Fruit fly (Drosophila melanogaster): Measurements from ENCODE around the gene CG2260.

CG2260 gene

DNA sequence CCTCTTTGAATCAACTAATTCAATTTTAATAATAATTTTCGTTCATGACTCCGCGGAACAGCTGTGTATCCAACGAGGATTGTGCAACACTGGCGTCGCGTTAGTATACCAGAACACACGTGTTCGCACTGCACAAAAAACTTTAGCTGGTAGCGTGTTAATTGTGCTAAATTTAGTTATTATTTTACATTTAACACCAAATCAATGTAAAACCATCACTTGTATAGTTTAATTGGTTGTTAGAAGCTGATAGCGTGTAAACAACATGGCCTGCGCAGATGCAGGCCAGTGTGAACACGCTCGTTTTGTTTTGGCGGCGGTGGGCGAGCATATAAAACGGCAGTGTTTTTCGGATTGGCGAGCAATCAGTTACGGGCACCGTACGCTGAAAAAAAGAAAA is 36.3 kb upstream of the CG2260 start, which contains the start of the genes Traf6 and GIIIspla2 (continued):
- TF ChIP-seq gt (GFP tag; IDR thresholded peaks at IDR 0.05) = peak; percentile 59; the same call in 1 of the 2 replicates
- peak; percentile 23 for TF ChIP-seq crc (GFP tag; optimal IDR thresholded peaks at IDR 0.05)
- TF ChIP-seq Dip2 (GFP tag; IDR thresholded peaks at IDR 0.05) = no peak
- peak; percentile 60 for TF ChIP-seq Dad (GFP tag; optimal IDR thresholded peaks at IDR 0.05)
- TF ChIP-seq CG11247 (GFP tag; IDR thresholded peaks at IDR 0.05) = peak; percentile 63
- peak; percentile 61 for TF ChIP-seq Hey (tag; optimal IDR thresholded peaks at IDR 0.05)
- no peak for TF ChIP-seq CG7745 (tag; optimal IDR thresholded peaks at IDR 0.05)
- peak; percentile 43 for TF ChIP-seq en (GFP tag; optimal IDR thresholded peaks at IDR 0.05)
- TF ChIP-seq CG1233 (GFP tag; optimal IDR thresholded peaks at IDR 0.05) = peak; percentile 70
- peak; percentile 77 for TF ChIP-seq shn (GFP tag; optimal IDR thresholded peaks at IDR 0.05)
- TF ChIP-seq CG14050 (GFP tag; IDR thresholded peaks at IDR 0.05) = peak; percentile 72
- TF ChIP-seq CG8765 (GFP tag; IDR thresholded peaks at IDR 0.05) = peak; percentile 29; the same call in 1 of the 2 replicates
- TF ChIP-seq grn (GFP tag; optimal IDR thresholded peaks at IDR 0.05) = no peak
- TF ChIP-seq CoRest (tag; optimal IDR thresholded peaks at IDR 0.05) = peak; percentile 82
- TF ChIP-seq bab2 (GFP tag; optimal IDR thresholded peaks at IDR 0.05) = peak; percentile 74

DNA sequence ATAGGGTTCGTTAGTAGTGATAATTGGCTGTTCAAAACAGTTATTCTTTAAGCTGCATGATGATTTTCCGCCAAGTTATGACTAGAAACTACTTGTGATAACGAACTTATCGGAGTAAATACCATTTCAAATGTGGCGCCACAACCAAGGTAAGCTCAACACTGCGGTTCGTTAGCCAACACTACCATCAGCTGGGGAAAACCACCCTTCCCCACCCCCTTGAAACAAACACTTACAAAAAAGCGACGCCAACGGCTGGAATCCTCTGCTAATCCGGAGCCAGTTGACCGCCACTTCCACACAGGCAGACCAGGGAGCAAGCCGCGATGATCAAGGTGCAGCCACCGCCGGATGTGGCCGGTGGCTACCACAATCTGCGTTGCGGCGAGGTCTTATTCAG is 31.8 kb upstream of the CG2260 start, which contains the start of gene CG18262:
Gene CG18262, plus strand, starts transcription at position 231 of the 400 bp plus-strand sequence.
- TF ChIP-seq Myb (GFP tag; optimal IDR thresholded peaks at IDR 0.05) (peak; percentile 33), HmgZ (tag; optimal IDR thresholded peaks at IDR 0.05) (peak; percentile 12), Dp (GFP tag; optimal IDR thresholded peaks at IDR 0.05) (peak; percentile 83), Gsc (GFP tag; IDR thresholded peaks at IDR 0.05) (no peak), CG15514 (GFP tag; optimal IDR thresholded peaks at IDR 0.05) (peak; percentile 72), CG13624 (GFP tag; optimal IDR thresholded peaks at IDR 0.05) (peak; percentile 21), pzg (GFP tag; optimal IDR thresholded peaks at IDR 0.05) (peak; percentile 49), cg (GFP tag; optimal IDR thresholded peaks at IDR 0.05) (peak; percentile 6), crp (GFP tag; optimal IDR thresholded peaks at IDR 0.05) (peak; percentile 23 to 87), CG17385 (GFP tag; optimal IDR thresholded peaks at IDR 0.05) (no peak), MESR4 (GFP tag; optimal IDR thresholded peaks at IDR 0.05) (peak; percentile 39), ab (GFP tag; optimal IDR thresholded peaks at IDR 0.05) (no peak), crol (GFP tag; IDR thresholded peaks at IDR 0.05) (peak; percentile 83), dmrt99B (tag; optimal IDR thresholded peaks at IDR 0.05) (no peak), CG30020 (tag; optimal IDR thresholded peaks at IDR 0.05) (no peak), MBD-R2 (GFP tag; IDR thresholded peaks at IDR 0.05) (peak; percentile 96), CG2120 (GFP tag; optimal IDR thresholded peaks at IDR 0.05) (peak; percentile 27), CG10267 (tag; optimal IDR thresholded peaks at IDR 0.05) (peak; percentile 84), CG30431 (GFP tag; optimal IDR thresholded peaks at IDR 0.05) (no peak), CTCF (GFP tag; optimal IDR thresholded peaks at IDR 0.05) (peak; percentile 23), CG14860 (GFP tag; IDR thresholded peaks at IDR 0.05; ENCODE audit: partially characterized antibody) (no peak), btn (GFP tag; optimal IDR thresholded peaks at IDR 0.05) (no peak), nom (GFP tag; optimal IDR thresholded peaks at IDR 0.05) (no peak), CG13287 (GFP tag; IDR thresholded peaks at IDR 0.05; ENCODE audit: partially characterized antibody) (peak; percentile 8; the same call in 1 of the 2 replicates), ci (GFP tag; IDR thresholded peaks at IDR 0.05) (0 out of 3 replicates have a peak, but pooled peaks have one; percentile 26), Med (GFP tag) (peak; percentile 78), unc-4 (GFP tag; IDR thresholded peaks at IDR 0.05; ENCODE audit: partially characterized antibody) (0 out of 2 replicates have a peak, but pooled peaks have one; percentile 19), CoRest (tag; optimal IDR thresholded peaks at IDR 0.05) (peak; percentile 8), CG3847 (GFP tag; IDR thresholded peaks at IDR 0.05) (peak; percentile 28; the same call in 1 of the 2 replicates), Sin3A (optimal IDR thresholded peaks at IDR 0.05) (no peak), B-H2 (GFP tag; optimal IDR thresholded peaks at IDR 0.05) (peak; percentile 14), sob (GFP tag; IDR thresholded peaks at IDR 0.05) (0 out of 2 replicates have a peak, but pooled peaks have one; percentile 16), E2f2 (GFP tag; IDR thresholded peaks at IDR 0.05) (peak; percentile 89), Dref (GFP tag; IDR thresholded peaks at IDR 0.05) (peak; percentile 47), CG3838 (GFP tag; optimal IDR thresholded peaks at IDR 0.05) (no peak)

Data from whole organism, embryonic.